Worm (Caenorhabditis elegans) whole organism, L1 larva: ENCODE measurements around the gene acaa-2.
A peak's percentile ranks its signal among the peaks of the same experiment; 100 is the strongest.

Experiments
- C04F5.9 ChIP-seq: sonication (generic microtip); optimal IDR thresholded peaks from 2 replicates; lab custom pipeline; 2016; ENCODE audit warnings: missing genetic modification characterization, missing compliant biosample characterization
- C16A3.4 ChIP-seq: fragments of 150-350 bp; optimal IDR thresholded peaks from 2 replicates; lab custom pipeline; 2014; ENCODE audit warnings: missing biosample characterization, missing genetic modification characterization
- aha-1 ChIP-seq: fragments of 150-350 bp; optimal IDR thresholded peaks from 2 replicates; lab custom pipeline; 2014; ENCODE audit warnings: missing biosample characterization, missing genetic modification characterization
- alr-1 ChIP-seq: fragments of 200-800 bp; sonication (Bioruptor generic); optimal IDR thresholded peaks from 2 replicates; lab custom pipeline; 2018; ENCODE audit warnings: borderline replicate concordance, mild to moderate bottlenecking, missing genetic modification characterization, missing compliant biosample characterization
- aly-2 ChIP-seq: fragments of 150-350 bp; optimal IDR thresholded peaks from 2 replicates; lab custom pipeline; 2014; ENCODE audit warnings: missing biosample characterization, missing genetic modification characterization
- ama-1 ChIP-seq: fragments of 150-350 bp; optimal IDR thresholded peaks from 2 replicates; lab custom pipeline; 2014
- ceh-88 ChIP-seq: fragments of 200-800 bp; sonication (Bioruptor generic); IDR thresholded peaks from 2 replicates; pipeline ENCODE4 v1.3.6; 2022; ENCODE audit warnings: missing genetic modification characterization, missing compliant biosample characterization
- dsc-1 ChIP-seq: sonication (generic microtip); optimal IDR thresholded peaks from 2 replicates; lab custom pipeline; 2016; ENCODE audit warnings: mild to moderate bottlenecking, missing genetic modification characterization, missing compliant biosample characterization
- efl-1 ChIP-seq, 4 experiments: fragments of 150-350 bp; optimal IDR thresholded peaks in 3 of 4; peaks in 1 of 4; 1 replicate in 1 of 4; 2 replicates in 3 of 4; lab custom pipeline; 2014; ENCODE audit warnings: missing biosample characterization in 2 of 4, missing genetic modification characterization in 2 of 4, missing genetic modification reagents in 2 of 4
- egl-27 ChIP-seq, 2 experiments: fragments of 150-350 bp in 1 of 2; sonication (generic microtip); optimal IDR thresholded peaks; 3 replicates each; lab custom pipeline; 2017 to 2018; ENCODE audit warnings: missing biosample characterization in 2 of 2, missing genetic modification characterization in 2 of 2, missing genetic modification reagents in 2 of 2
- elt-2 ChIP-seq: sonication (generic microtip); optimal IDR thresholded peaks from 2 replicates; lab custom pipeline; 2016; ENCODE audit warnings: missing genetic modification characterization, mild to moderate bottlenecking, inconsistent platforms, missing compliant biosample characterization, missing genetic modification reagents
- ets-5 ChIP-seq: fragments of 200-800 bp; sonication (Bioruptor generic); IDR thresholded peaks from 2 replicates; pipeline ENCODE4 v1.3.6; 2022; ENCODE audit warnings: missing genetic modification characterization, missing compliant biosample characterization
- irx-1 ChIP-seq: sonication (generic microtip); optimal IDR thresholded peaks from 2 replicates; lab custom pipeline; 2016; ENCODE audit warnings: missing genetic modification characterization, missing compliant biosample characterization
- isw-1 ChIP-seq: fragments of 200-800 bp; sonication (Bioruptor generic); IDR thresholded peaks from 2 replicates; pipeline ENCODE4 v1.3.6; 2022; ENCODE audit warnings: missing genetic modification characterization, missing compliant biosample characterization
- lin-14 ChIP-seq: fragments of 200-800 bp; sonication (Bioruptor generic); optimal IDR thresholded peaks from 2 replicates; lab custom pipeline; 2018; ENCODE audit warnings: mild to moderate bottlenecking, missing genetic modification characterization, moderate library complexity, missing compliant biosample characterization
- lin-15B ChIP-seq: fragments of 150-350 bp; sonication (generic microtip); optimal IDR thresholded peaks from 3 replicates; lab custom pipeline; 2014; ENCODE audit warnings: missing biosample characterization, missing genetic modification characterization
- lin-35 ChIP-seq, 2 experiments: fragments of 150-350 bp; optimal IDR thresholded peaks; 2 replicates each; lab custom pipeline; 2014; ENCODE audit warnings: missing biosample characterization in 2 of 2, missing genetic modification characterization in 2 of 2, missing genetic modification reagents in 2 of 2
- mab-9 ChIP-seq: fragments of 200-800 bp; sonication (Bioruptor generic); IDR thresholded peaks from 2 replicates; pipeline ENCODE4 v1.3.6; 2022; ENCODE audit warnings: missing genetic modification reagents, missing genetic modification characterization, missing compliant biosample characterization
- mdl-1 ChIP-seq, 2 experiments: fragments of 150-350 bp; optimal IDR thresholded peaks; 2 replicates each; lab custom pipeline; 2014 to 2017; ENCODE audit warnings: missing biosample characterization in 2 of 2, missing genetic modification characterization in 2 of 2, inconsistent platforms in 1 of 2
- mef-2 ChIP-seq: fragments of 150-350 bp; optimal IDR thresholded peaks from 2 replicates; lab custom pipeline; 2014; ENCODE audit warnings: missing biosample characterization, missing genetic modification characterization
- nhr-11 ChIP-seq: fragments of 150-350 bp; optimal IDR thresholded peaks from 2 replicates; lab custom pipeline; 2014; ENCODE audit warnings: missing biosample characterization, missing genetic modification characterization
- nhr-237 ChIP-seq: fragments of 150-350 bp; optimal IDR thresholded peaks from 2 replicates; lab custom pipeline; 2014; ENCODE audit warnings: missing biosample characterization, missing genetic modification characterization
- nhr-28 ChIP-seq: fragments of 150-350 bp; optimal IDR thresholded peaks from 2 replicates; lab custom pipeline; 2014; ENCODE audit warnings: missing biosample characterization, missing genetic modification characterization
- nhr-47 ChIP-seq: sonication (generic microtip); optimal IDR thresholded peaks from 2 replicates; lab custom pipeline; 2016; ENCODE audit warnings: mild to moderate bottlenecking, missing genetic modification characterization, moderate library complexity, missing compliant biosample characterization
- nhr-84 ChIP-seq: sonication (generic microtip); optimal IDR thresholded peaks from 2 replicates; lab custom pipeline; 2017; ENCODE audit warnings: missing biosample characterization, missing genetic modification characterization
- nhr-85 ChIP-seq: sonication (generic microtip); peaks from one replicate; lab custom pipeline; 2016; ENCODE audit warnings: missing genetic modification characterization, inconsistent platforms, missing compliant biosample characterization
- pax-3 ChIP-seq: fragments of 200-800 bp; sonication (Bioruptor generic); optimal IDR thresholded peaks from 2 replicates; lab custom pipeline; 2018; ENCODE audit warnings: mild to moderate bottlenecking, missing genetic modification characterization, moderate library complexity, missing compliant biosample characterization
- rnt-1 ChIP-seq: sonication (generic microtip); optimal IDR thresholded peaks from 2 replicates; lab custom pipeline; 2016; ENCODE audit warnings: mild to moderate bottlenecking, missing genetic modification characterization, moderate library complexity, missing compliant biosample characterization
- skn-1 ChIP-seq: fragments of 150-350 bp; optimal IDR thresholded peaks from 2 replicates; lab custom pipeline; 2014; ENCODE audit warnings: missing biosample characterization, missing genetic modification characterization
- snpc-4 ChIP-seq: fragments of 150-350 bp; optimal IDR thresholded peaks from 2 replicates; lab custom pipeline; 2014; ENCODE audit warnings: missing biosample characterization, missing genetic modification characterization
- sox-4 ChIP-seq: sonication (generic microtip); optimal IDR thresholded peaks from 2 replicates; lab custom pipeline; 2016; ENCODE audit warnings: missing genetic modification characterization, missing compliant biosample characterization
- sptf-1 ChIP-seq: fragments of 150-350 bp; optimal IDR thresholded peaks from 2 replicates; lab custom pipeline; 2014; ENCODE audit warnings: missing biosample characterization, missing genetic modification characterization
- sup-37 ChIP-seq: fragments of 200-800 bp; sonication (Bioruptor generic); optimal IDR thresholded peaks from 2 replicates; lab custom pipeline; 2018; ENCODE audit warnings: mild to moderate bottlenecking, missing genetic modification characterization, missing compliant biosample characterization
- swsn-7 ChIP-seq: sonication (generic microtip); optimal IDR thresholded peaks from 2 replicates; lab custom pipeline; 2016; ENCODE audit warnings: missing genetic modification characterization, missing compliant biosample characterization
- tbx-2 ChIP-seq: sonication (generic microtip); optimal IDR thresholded peaks from 2 replicates; lab custom pipeline; 2016; ENCODE audit warnings: missing genetic modification characterization, missing compliant biosample characterization
- vab-15 ChIP-seq: sonication (generic microtip); optimal IDR thresholded peaks from 2 replicates; lab custom pipeline; 2017; ENCODE audit warnings: missing genotype, mild to moderate bottlenecking, missing genetic modification characterization, missing compliant biosample characterization
- ztf-11 ChIP-seq, 2 experiments: sonication (generic microtip); optimal IDR thresholded peaks; 2 replicates each; lab custom pipeline; 2016 to 2017; ENCODE audit warnings: missing genetic modification characterization in 2 of 2, missing biosample characterization in 1 of 2, missing compliant biosample characterization in 1 of 2

acaa-2 gene

ce11 chrIII:13340504-13341274 lies 4.0 kb upstream of the acaa-2 start (continued):
- TF ChIP-seq irx-1 (tag; lab: Kevin White, UChicago) (no peak), tbx-2 (tag; lab: Kevin White, UChicago) (no peak), nhr-28 (tag; lab: Kevin White, UChicago) (no peak), pax-3 (tag; lab: Kevin White, UChicago) (no peak), lin-15B (tag; lab: Kevin White, UChicago) (peak; percentile 20), mab-9 (GFP tag; lab: Robert Waterston, UW) (no peak), mef-2 (no peak), C16A3.4 (tag; lab: Kevin White, UChicago) (no peak), efl-1 (optimal IDR thresholded peaks at IDR 0.05; lab: Kevin White, UChicago) (peak; percentile 18 to 70), efl-1 (GFP tag; optimal IDR thresholded peaks at IDR 0.05 in 1 of 2; lab: Kevin White, UChicago) (peak; percentile 77 to 98), lin-35 (GFP tag; optimal IDR thresholded peaks at IDR 0.05; lab: Kevin White, UChicago) (peak; percentile 65 to 83), snpc-4 (tag; lab: Kevin White, UChicago) (no peak), isw-1 (GFP tag; lab: Robert Waterston, UW) (no peak), nhr-11 (tag; lab: Kevin White, UChicago) (no peak), aha-1 (tag; lab: Kevin White, UChicago) (no peak), elt-2 (tag; lab: Kevin White, UChicago) (no peak), C04F5.9 (no peak), alr-1 (tag; lab: Kevin White, UChicago) (no peak), skn-1 (no peak), ceh-88 (GFP tag; lab: Robert Waterston, UW) (no peak), egl-27 (tag; optimal IDR thresholded peaks at IDR 0.05; lab: Kevin White, UChicago) (no peak), nhr-84 (tag; lab: Kevin White, UChicago) (no peak), sox-4 (no peak), nhr-47 (tag; lab: Kevin White, UChicago) (peak; percentile 35), lin-14 (GFP tag; lab: Kevin White, UChicago) (no peak), sup-37 (no peak), sptf-1 (tag; lab: Kevin White, UChicago) (no peak), mdl-1 (tag; optimal IDR thresholded peaks at IDR 0.05; lab: Kevin White, UChicago) (no peak), swsn-7 (tag; lab: Kevin White, UChicago) (no peak), aly-2 (tag; lab: Kevin White, UChicago) (no peak), nhr-85 (no peak)
- TF ChIP-seq, all 84 proteins: peak for 15

ce11 chrIII:13341275-13341626 lies 3.5 kb upstream of the acaa-2 start, which contains the start of gene nud-1:
Gene nud-1 (plus strand): TSS chrIII:13341527.
- no peak for TF ChIP-seq ets-5 (GFP tag; lab: Robert Waterston, UW)
- TF ChIP-seq, all 84 proteins: peak for 0

- TF ChIP-seq rnt-1 (tag; lab: Kevin White, UChicago) (no peak), dsc-1 (tag; lab: Kevin White, UChicago) (no peak), vab-15 (tag; lab: Kevin White, UChicago) (no peak), pax-3 (tag; lab: Kevin White, UChicago) (no peak), nhr-237 (tag; lab: Kevin White, UChicago) (no peak), sup-37 (no peak), isw-1 (GFP tag; lab: Robert Waterston, UW) (no peak), ztf-11 (tag; optimal IDR thresholded peaks at IDR 0.05; lab: Kevin White, UChicago) (no peak), ama-1 (lab: Kevin White, UChicago) (no peak)
- TF ChIP-seq, all 84 proteins: peak for 0
Measured at ce11 chrIII:13342079-13342734, 2.5 kb upstream of the acaa-2 start, which contains the start of gene dro-1. Gene dro-1 (plus strand): TSS chrIII:13342684.
